Fruit fly (Drosophila melanogaster) whole organism, embryonic: ENCODE data around the gene CG42578.

Source experiments
- CG10321 ChIP-seq: fragments of 200-800 bp; sonication (Bioruptor generic); IDR thresholded peaks from 2 replicates; pipeline ENCODE4 v1.3.6; 2022; ENCODE audit warnings: missing biosample characterization, missing genetic modification characterization
- CG11085 ChIP-seq: fragments of 200-800 bp; sonication (Bioruptor generic); IDR thresholded peaks from 2 replicates; pipeline ENCODE4 v1.3.6; 2022; ENCODE audit warnings: missing biosample characterization, missing genetic modification characterization
- CG11695 ChIP-seq: fragments of 200-800 bp; sonication (Bioruptor generic); IDR thresholded peaks from 3 replicates; pipeline ENCODE4 v1.3.6; 2022; ENCODE audit warnings: missing biosample characterization, missing genetic modification characterization
- CG11696 ChIP-seq: fragments of 200-800 bp; sonication (Bioruptor generic); IDR thresholded peaks from 2 replicates; pipeline ENCODE4 v1.3.6; 2022; ENCODE audit warnings: missing biosample characterization, missing genetic modification characterization
- CG12299 ChIP-seq: fragments of 200-800 bp; sonication (Bioruptor generic); optimal IDR thresholded peaks from 2 replicates; lab custom pipeline; 2018; ENCODE audit warnings: missing biosample characterization, mild to moderate bottlenecking, missing genetic modification characterization
- CG12391 ChIP-seq: fragments of 200-800 bp; sonication (Bioruptor generic); optimal IDR thresholded peaks from 3 replicates; lab custom pipeline; 2018; ENCODE audit warnings: missing biosample characterization, mild to moderate bottlenecking, missing genetic modification characterization, moderate library complexity
- CG15479 ChIP-seq: fragments of 200-800 bp; sonication (Bioruptor generic); optimal IDR thresholded peaks from 3 replicates; lab custom pipeline; 2019; ENCODE audit warnings: missing biosample characterization, mild to moderate bottlenecking, missing genetic modification characterization, moderate library complexity
- CG3163 ChIP-seq: fragments of 200-800 bp; sonication (Bioruptor generic); optimal IDR thresholded peaks from 3 replicates; lab custom pipeline; 2016; ENCODE audit warnings: missing biosample characterization, missing genetic modification characterization
- CG4424 ChIP-seq: fragments of 200-800 bp; sonication (Bioruptor generic); optimal IDR thresholded peaks from 3 replicates; lab custom pipeline; 2016; ENCODE audit warnings: missing biosample characterization, missing genetic modification characterization
- CG4820 ChIP-seq: fragments of 200-800 bp; sonication (Bioruptor generic); optimal IDR thresholded peaks from 3 replicates; lab custom pipeline; 2016; ENCODE audit warnings: missing biosample characterization, missing genetic modification characterization
- CG5953 ChIP-seq: fragments of 200-800 bp; sonication (Bioruptor generic); IDR thresholded peaks from 2 replicates; pipeline ENCODE4 v1.3.6; 2022; ENCODE audit warnings: missing biosample characterization, missing genetic modification characterization
- CG6254 ChIP-seq: fragments of 200-800 bp; sonication (Bioruptor generic); optimal IDR thresholded peaks from 3 replicates; lab custom pipeline; 2017; ENCODE audit warnings: mild to moderate bottlenecking, missing biosample characterization, missing genetic modification reagents, missing genetic modification characterization
- CG6689 ChIP-seq: fragments of 200-800 bp; sonication (Bioruptor generic); IDR thresholded peaks from 2 replicates; pipeline ENCODE4 v1.3.6; 2022; ENCODE audit warnings: missing biosample characterization, missing genetic modification characterization
- CG7556 ChIP-seq: fragments of 200-800 bp; sonication (Bioruptor generic); optimal IDR thresholded peaks from 2 replicates; lab custom pipeline; 2017; ENCODE audit warnings: missing biosample characterization, mild to moderate bottlenecking, missing genetic modification characterization
- CG7786 ChIP-seq: fragments of 200-800 bp; sonication (Bioruptor generic); optimal IDR thresholded peaks from 2 replicates; lab custom pipeline; 2016; ENCODE audit warnings: missing biosample characterization, missing genetic modification characterization
- CG9932 ChIP-seq: fragments of 200-800 bp; sonication (Bioruptor generic); IDR thresholded peaks from 2 replicates; pipeline ENCODE4 v1.3.6; 2022; ENCODE audit warnings: missing biosample characterization, missing genetic modification characterization
- D ChIP-seq, 2 experiments: fragments of 200-800 bp in 1 of 2; fragments of >200 bp in 1 of 2; sonication (Bioruptor generic) in 1 of 2; optimal IDR thresholded peaks; 2 replicates in 1 of 2; 3 replicates in 1 of 2; lab custom pipeline; 2017; ENCODE audit warnings: mild to moderate bottlenecking in 1 of 2, missing biosample characterization in 1 of 2, missing genetic modification characterization in 1 of 2, missing genetic modification reagents in 1 of 2
- Dip2 ChIP-seq: fragments of 200-800 bp; sonication (Bioruptor generic); IDR thresholded peaks from 2 replicates; pipeline ENCODE4 v1.3.6; 2022; ENCODE audit warnings: missing biosample characterization, missing genetic modification characterization
- Dref ChIP-seq: fragments of 200-800 bp; sonication (Bioruptor generic); IDR thresholded peaks from 2 replicates; pipeline ENCODE4 v1.3.6; 2022; ENCODE audit warnings: missing biosample characterization, missing genetic modification characterization
- Elba2 ChIP-seq: fragments of 200-800 bp; sonication (Bioruptor generic); optimal IDR thresholded peaks from 3 replicates; lab custom pipeline; 2016; ENCODE audit warnings: missing biosample characterization, missing genetic modification characterization
- Ets97D ChIP-seq: fragments of 200-800 bp; sonication (Bioruptor generic); optimal IDR thresholded peaks from 3 replicates; lab custom pipeline; 2016; ENCODE audit warnings: missing biosample characterization, missing genetic modification characterization
- Hey ChIP-seq: fragments of 200-800 bp; sonication (Bioruptor generic); optimal IDR thresholded peaks from 3 replicates; lab custom pipeline; 2018; ENCODE audit warnings: missing biosample characterization, mild to moderate bottlenecking, missing genetic modification characterization
- HmgZ ChIP-seq: fragments of 200-800 bp; sonication (Bioruptor generic); optimal IDR thresholded peaks from 2 replicates; lab custom pipeline; 2018; ENCODE audit warnings: missing biosample characterization, mild to moderate bottlenecking, missing genetic modification characterization
- MESR4 ChIP-seq: fragments of 200-800 bp; sonication (Bioruptor generic); optimal IDR thresholded peaks from 2 replicates; lab custom pipeline; 2018; ENCODE audit warnings: missing biosample characterization, mild to moderate bottlenecking, missing genetic modification characterization, moderate library complexity
- Xbp1 ChIP-seq: fragments of 200-800 bp; sonication (Bioruptor generic); optimal IDR thresholded peaks from 3 replicates; lab custom pipeline; 2016; ENCODE audit warnings: missing biosample characterization, mild to moderate bottlenecking, missing genetic modification characterization
- ase ChIP-seq: fragments of 200-800 bp; sonication (Bioruptor generic); IDR thresholded peaks from 3 replicates; pipeline ENCODE4 v1.3.6; 2022; ENCODE audit warnings: missing biosample characterization, missing genetic modification characterization
- br ChIP-seq: fragments of >200 bp; optimal IDR thresholded peaks from 2 replicates; lab custom pipeline; 2017
- btn ChIP-seq: fragments of 200-800 bp; sonication (Bioruptor generic); optimal IDR thresholded peaks from 2 replicates; lab custom pipeline; 2016; ENCODE audit warnings: missing biosample characterization, missing genetic modification characterization
- chn ChIP-seq: fragments of 200-800 bp; sonication (Bioruptor generic); optimal IDR thresholded peaks from 2 replicates; lab custom pipeline; 2016; ENCODE audit warnings: missing biosample characterization, missing genetic modification characterization
- danr ChIP-seq: fragments of 200-800 bp; sonication (Bioruptor generic); IDR thresholded peaks from 2 replicates; pipeline ENCODE4 v1.3.6; 2022; ENCODE audit warnings: missing biosample characterization, missing genetic modification characterization
- ftz-f1 ChIP-seq: fragments of 200-800 bp; sonication (Bioruptor generic); optimal IDR thresholded peaks from 2 replicates; lab custom pipeline; 2016; ENCODE audit warnings: missing biosample characterization, missing genetic modification characterization
- gcm2 ChIP-seq: fragments of 200-800 bp; sonication (Bioruptor generic); optimal IDR thresholded peaks from 2 replicates; lab custom pipeline; 2016; ENCODE audit warnings: missing biosample characterization, missing genetic modification characterization
- gsb ChIP-seq: fragments of 200-800 bp; sonication (Bioruptor generic); IDR thresholded peaks from 2 replicates; pipeline ENCODE4 v1.3.6; 2022; ENCODE audit warnings: missing biosample characterization, missing genetic modification characterization
- hbn ChIP-seq: fragments of 200-800 bp; sonication (Bioruptor generic); IDR thresholded peaks from 2 replicates; pipeline ENCODE4 v1.3.6; 2022; ENCODE audit warnings: missing biosample characterization, missing genetic modification characterization; ENCODE audit not compliant: partially characterized antibody
- hth ChIP-seq: fragments of >200 bp; optimal IDR thresholded peaks from 2 replicates; lab custom pipeline; 2017; ENCODE audit warnings: inconsistent platforms
- kay ChIP-seq: fragments of 200-800 bp; sonication (Bioruptor generic); optimal IDR thresholded peaks from 2 replicates; lab custom pipeline; 2016; ENCODE audit warnings: missing biosample characterization, missing genetic modification characterization
- luna ChIP-seq: fragments of 200-800 bp; sonication (Bioruptor generic); optimal IDR thresholded peaks from 2 replicates; lab custom pipeline; 2016; ENCODE audit warnings: missing biosample characterization, missing genetic modification characterization
- oc ChIP-seq: fragments of 200-800 bp; sonication (Bioruptor generic); optimal IDR thresholded peaks from 2 replicates; lab custom pipeline; 2018; ENCODE audit warnings: missing biosample characterization, mild to moderate bottlenecking, missing genetic modification characterization, moderate library complexity
- pan ChIP-seq, 4 experiments: fragments of >200 bp in 3 of 4; fragments of 200-800 bp in 1 of 4; sonication (Bioruptor generic) in 1 of 4; optimal IDR thresholded peaks in 3 of 4; IDR thresholded peaks in 1 of 4; 2 replicates each; pipeline versions ENCODE4 v1.3.6 to Lab custom; 2017 to 2022; ENCODE audit warnings: missing biosample characterization in 2 of 4, missing genetic modification characterization in 2 of 4, mixed read lengths in 1 of 4
- pfk ChIP-seq: fragments of 200-800 bp; sonication (Bioruptor generic); optimal IDR thresholded peaks from 2 replicates; lab custom pipeline; 2018; ENCODE audit warnings: missing biosample characterization, mild to moderate bottlenecking, missing genetic modification characterization, moderate library complexity
- pho ChIP-seq: fragments of 200-800 bp; sonication (Bioruptor generic); optimal IDR thresholded peaks from 2 replicates; lab custom pipeline; 2016; ENCODE audit warnings: missing biosample characterization, missing genetic modification characterization
- prd ChIP-seq, 3 experiments: fragments of >200 bp in 2 of 3; fragments of 200-800 bp in 1 of 3; sonication (Bioruptor generic) in 1 of 3; optimal IDR thresholded peaks in 2 of 3; IDR thresholded peaks in 1 of 3; 2 replicates in 2 of 3; 3 replicates in 1 of 3; pipeline versions ENCODE4 v1.3.6 to Lab custom; 2017 to 2022; ENCODE audit warnings: missing biosample characterization in 1 of 3, missing genetic modification characterization in 1 of 3
- pros ChIP-seq: fragments of 200-800 bp; sonication (Bioruptor generic); optimal IDR thresholded peaks from 3 replicates; lab custom pipeline; 2019; ENCODE audit warnings: missing biosample characterization, mild to moderate bottlenecking, missing genetic modification characterization, moderate library complexity
- ranshi ChIP-seq: fragments of 200-800 bp; sonication (Bioruptor generic); IDR thresholded peaks from 2 replicates; pipeline ENCODE4 v1.3.6; 2022; ENCODE audit warnings: missing biosample characterization, missing genetic modification characterization
- row ChIP-seq: fragments of 200-800 bp; sonication (Bioruptor generic); IDR thresholded peaks from 3 replicates; pipeline ENCODE4 v1.3.6; 2022; ENCODE audit warnings: missing biosample characterization, missing genetic modification characterization
- sc ChIP-seq, 3 experiments: fragments of >200 bp in 2 of 3; fragments of 200-800 bp in 1 of 3; sonication (Bioruptor generic) in 1 of 3; optimal IDR thresholded peaks; 2 replicates in 2 of 3; 3 replicates in 1 of 3; lab custom pipeline; 2017; ENCODE audit warnings: mild to moderate bottlenecking in 1 of 3, missing biosample characterization in 1 of 3, missing genetic modification characterization in 1 of 3, missing genetic modification reagents in 1 of 3
- slp2 ChIP-seq: fragments of 200-800 bp; sonication (Bioruptor generic); optimal IDR thresholded peaks from 2 replicates; lab custom pipeline; 2016; ENCODE audit warnings: missing biosample characterization, missing genetic modification characterization
- stwl ChIP-seq: fragments of 200-800 bp; sonication (Bioruptor generic); optimal IDR thresholded peaks from 3 replicates; lab custom pipeline; 2018; ENCODE audit warnings: missing biosample characterization, mild to moderate bottlenecking, missing genetic modification characterization, moderate library complexity
- tin ChIP-seq: fragments of 200-800 bp; sonication (Bioruptor generic); optimal IDR thresholded peaks from 3 replicates; lab custom pipeline; 2016; ENCODE audit warnings: missing biosample characterization, missing genetic modification characterization
- usp ChIP-seq: fragments of >200 bp; optimal IDR thresholded peaks from 2 replicates; lab custom pipeline; 2017; ENCODE audit warnings: missing biosample characterization, missing genetic modification characterization

CG42578 gene

DNA sequence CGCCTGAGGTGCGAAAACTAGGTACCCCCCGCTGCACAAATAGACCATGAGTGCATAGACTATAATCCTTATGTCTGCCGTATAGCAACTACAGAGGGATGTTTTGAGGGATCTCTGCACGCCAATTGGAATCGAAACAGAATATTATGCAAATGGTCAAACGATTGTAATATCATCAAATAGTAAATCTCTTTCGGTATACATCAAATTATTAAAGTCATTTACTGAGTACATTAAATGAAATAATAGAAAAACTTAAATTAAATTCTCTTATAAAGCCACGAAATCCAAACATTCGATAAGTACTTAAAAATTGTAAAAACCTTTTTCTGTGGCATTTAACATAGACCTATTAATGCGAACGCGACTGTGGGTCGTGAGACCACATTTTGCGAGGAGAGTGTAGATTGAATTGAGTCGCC lies 42.5 kb downstream of the CG42578 start (continued):
- peak; percentile 69 for TF ChIP-seq CG4424 (GFP tag; lab: Kevin White, UChicago)
- no peak for TF ChIP-seq pfk (GFP tag; lab: Kevin White, UChicago)
- no peak for TF ChIP-seq luna (GFP tag; lab: Kevin White, UChicago)
- TF ChIP-seq oc (tag; lab: Kevin White, UChicago): no peak
- TF ChIP-seq pho (GFP tag; lab: Kevin White, UChicago): peak; percentile 4
- TF ChIP-seq Dip2: no peak
- peak; percentile 38 for TF ChIP-seq Xbp1
- TF ChIP-seq CG6689 (GFP tag; lab: Robert Waterston, UW): peak; percentile 58
- peak; percentile 51; the same call in 2 of the 3 replicates for TF ChIP-seq row (GFP tag; lab: Robert Waterston, UW)
- TF ChIP-seq pan (optimal IDR thresholded peaks at IDR 0.05; lab: Kevin White, UChicago): no peak
- peak in 1 of 2 experiments; percentile 32 for TF ChIP-seq pan (GFP tag; optimal IDR thresholded peaks at IDR 0.05 in 1 of 2, IDR thresholded peaks at IDR 0.05 in 1 of 2)
- TF ChIP-seq CG15479 (GFP tag; lab: Kevin White, UChicago): no peak
- TF ChIP-seq hth (lab: Kevin White, UChicago): no peak
- no peak for TF ChIP-seq ranshi (GFP tag; lab: Robert Waterston, UW)
- TF ChIP-seq HmgZ (tag; lab: Kevin White, UChicago): no peak
- peak; percentile 48; the same call in 1 of the 3 replicates for TF ChIP-seq CG11695 (GFP tag; lab: Robert Waterston, UW)
- TF ChIP-seq danr: no peak
- no peak for TF ChIP-seq CG5953 (GFP tag; lab: Robert Waterston, UW)
- TF ChIP-seq prd (optimal IDR thresholded peaks at IDR 0.05; lab: Kevin White, UChicago): no peak
- TF ChIP-seq prd (GFP tag; IDR thresholded peaks at IDR 0.05; lab: Robert Waterston, UW): peak; percentile 50; the same call in 1 of the 3 replicates
- TF ChIP-seq kay (GFP tag; lab: Kevin White, UChicago): peak; percentile 42
- peak; percentile 36 for TF ChIP-seq CG4820 (GFP tag; lab: Kevin White, UChicago)
- TF ChIP-seq hbn: no peak
- TF ChIP-seq br (lab: Kevin White, UChicago): no peak
- TF ChIP-seq Hey (tag; lab: Kevin White, UChicago): no peak
- TF ChIP-seq CG9932 (GFP tag; lab: Robert Waterston, UW): peak; percentile 42; the same call in 1 of the 2 replicates
- TF ChIP-seq slp2 (GFP tag; lab: Kevin White, UChicago): peak; percentile 44
- TF ChIP-seq CG12299 (tag; lab: Kevin White, UChicago): no peak
- no peak for TF ChIP-seq stwl (tag; lab: Kevin White, UChicago)
- TF ChIP-seq ase (GFP tag; lab: Robert Waterston, UW): no peak
- peak; percentile 69 for TF ChIP-seq CG6254 (GFP tag; lab: Kevin White, UChicago)
- no peak for TF ChIP-seq CG11085 (GFP tag; lab: Robert Waterston, UW)
- TF ChIP-seq CG7786 (GFP tag; lab: Kevin White, UChicago): no peak
- peak; percentile 76 for TF ChIP-seq CG11696
- TF ChIP-seq CG10321: no peak
- TF ChIP-seq Ets97D (GFP tag; lab: Kevin White, UChicago): no peak
- TF ChIP-seq CG12391: peak; percentile 65
- TF ChIP-seq sc (optimal IDR thresholded peaks at IDR 0.05; lab: Kevin White, UChicago): no peak
- TF ChIP-seq sc (GFP tag; optimal IDR thresholded peaks at IDR 0.05; lab: Kevin White, UChicago): peak; percentile 46
- peak; percentile 24 for TF ChIP-seq btn (GFP tag; lab: Kevin White, UChicago)
- no peak for TF ChIP-seq gsb (GFP tag; lab: Robert Waterston, UW)
- no peak for TF ChIP-seq MESR4 (GFP tag; lab: Kevin White, UChicago)
- TF ChIP-seq gcm2 (GFP tag; lab: Kevin White, UChicago): no peak
- peak; percentile 82 for TF ChIP-seq CG7556 (GFP tag; lab: Kevin White, UChicago)
- no peak for TF ChIP-seq ftz-f1 (GFP tag; lab: Kevin White, UChicago)
- TF ChIP-seq chn (GFP tag; lab: Kevin White, UChicago): peak; percentile 8
- TF ChIP-seq tin (GFP tag; lab: Kevin White, UChicago): peak; percentile 56
- no peak for TF ChIP-seq D (optimal IDR thresholded peaks at IDR 0.05; lab: Kevin White, UChicago)
- TF ChIP-seq D (GFP tag; optimal IDR thresholded peaks at IDR 0.05; lab: Kevin White, UChicago): peak; percentile 69
- no peak for TF ChIP-seq CG3163
- TF ChIP-seq pros: no peak
- no peak for TF ChIP-seq usp (GFP tag; lab: Kevin White, UChicago)
- peak; percentile 36 for TF ChIP-seq Elba2 (GFP tag; lab: Kevin White, UChicago)
- no peak for TF ChIP-seq Dref
